Fruit fly (Drosophila melanogaster): Measurements from ENCODE around the gene fd102C.
A peak's percentile ranks its signal among the peaks of the same experiment; 100 is the strongest.

The fd102C gene

DNA sequence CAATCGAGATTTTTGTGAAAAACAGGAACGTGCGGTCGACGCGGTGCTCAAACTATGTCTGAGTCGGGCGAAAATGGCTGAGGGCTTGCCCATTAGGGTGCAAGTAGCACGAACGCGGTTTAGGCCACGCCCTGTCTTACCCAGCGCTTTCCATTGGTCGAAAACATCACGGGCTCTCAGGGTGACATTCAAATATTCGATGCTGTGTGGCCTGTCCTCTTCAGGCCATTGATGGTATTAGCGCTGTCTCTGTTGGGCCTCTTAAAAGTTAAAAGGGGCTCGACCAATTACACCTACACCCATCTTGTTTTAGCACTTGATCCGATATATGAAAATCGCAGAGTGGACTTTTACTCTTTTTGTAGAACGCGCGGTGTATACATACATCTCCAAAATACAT, at the start of gene fd102C:
Gene fd102C, minus strand, starts transcription at position 62 of the 400 bp plus-strand sequence.
- no peak for TF ChIP-seq Rel (GFP tag; optimal IDR thresholded peaks at IDR 0.05)
- no peak for TF ChIP-seq Rel (tag; optimal IDR thresholded peaks at IDR 0.05)

dm6 chr4:879061-879708, 34.9 kb upstream of the fd102C start:
- TF ChIP-seq br (GFP tag; optimal IDR thresholded peaks at IDR 0.05): no peak
- no peak for TF ChIP-seq HLH106 (tag; optimal IDR thresholded peaks at IDR 0.05)
- no peak for TF ChIP-seq h (GFP tag; optimal IDR thresholded peaks at IDR 0.05)
- no peak for TF ChIP-seq pan (optimal IDR thresholded peaks at IDR 0.05)
- no peak for TF ChIP-seq usp (GFP tag; optimal IDR thresholded peaks at IDR 0.05)
- no peak for TF ChIP-seq fru (GFP tag; optimal IDR thresholded peaks at IDR 0.05)
- no peak for TF ChIP-seq Dfd (GFP tag; optimal IDR thresholded peaks at IDR 0.05)
- no peak for TF ChIP-seq Hnf4 (GFP tag; optimal IDR thresholded peaks at IDR 0.05)
- TF ChIP-seq GATAd (GFP tag; optimal IDR thresholded peaks at IDR 0.05): no peak
- TF ChIP-seq dmrt93B (GFP tag; optimal IDR thresholded peaks at IDR 0.05): no peak
- TF ChIP-seq jim (GFP tag; optimal IDR thresholded peaks at IDR 0.05): no peak
- TF ChIP-seq Hr78 (GFP tag; optimal IDR thresholded peaks at IDR 0.05): no peak
- TF ChIP-seq Myc (optimal IDR thresholded peaks at IDR 0.05): no peak

DNA sequence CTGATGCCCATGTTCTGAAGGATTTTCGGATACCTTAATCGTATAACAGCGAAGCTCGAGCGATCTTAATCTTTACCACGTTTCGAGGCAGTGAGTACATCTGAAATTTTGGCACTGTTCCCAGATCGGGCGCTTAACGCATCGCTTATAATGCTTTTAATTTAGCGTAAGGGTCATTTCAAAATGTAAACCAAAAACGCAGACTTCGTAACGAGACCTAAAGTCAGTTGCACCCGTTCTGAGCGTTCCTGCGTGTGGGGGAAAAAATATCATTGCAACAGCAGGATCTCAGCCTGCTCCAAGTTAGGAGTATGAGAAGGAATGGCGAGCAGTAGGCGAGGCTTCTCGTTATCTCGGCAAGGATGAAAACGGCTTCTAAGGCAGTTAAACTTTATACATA, 23.6 kb upstream of the fd102C start:
- TF ChIP-seq psq (GFP tag; optimal IDR thresholded peaks at IDR 0.05) (no peak), tai (GFP tag; optimal IDR thresholded peaks at IDR 0.05) (no peak)

dm6 chr4:866437-867216, 22.3 kb upstream of the fd102C start, which contains the start of gene Gyf:
Gyf (minus strand) TSS chr4:867025.
- TF ChIP-seq sage (GFP tag; optimal IDR thresholded peaks at IDR 0.05) (no peak), Hr78 (GFP tag; optimal IDR thresholded peaks at IDR 0.05) (peak; percentile 92), Vsx2 (GFP tag; optimal IDR thresholded peaks at IDR 0.05; ENCODE audit: partially characterized antibody) (no peak), brk (GFP tag; optimal IDR thresholded peaks at IDR 0.05) (peak; percentile 43), dl (GFP tag; optimal IDR thresholded peaks at IDR 0.05; ENCODE audit: insufficient read depth in 1 of 2, partially characterized antibody in 2 of 2) (no peak), jim (GFP tag; optimal IDR thresholded peaks at IDR 0.05) (no peak), OdsH (GFP tag; optimal IDR thresholded peaks at IDR 0.05) (no peak), CrebA (GFP tag; optimal IDR thresholded peaks at IDR 0.05; ENCODE audit: borderline replicate concordance) (no peak), Mio (GFP tag; optimal IDR thresholded peaks at IDR 0.05) (no peak), Sp1 (GFP tag; optimal IDR thresholded peaks at IDR 0.05) (no peak), Dif (GFP tag; optimal IDR thresholded peaks at IDR 0.05; ENCODE audit: partially characterized antibody) (no peak), dsf (GFP tag; optimal IDR thresholded peaks at IDR 0.05; ENCODE audit: borderline replicate concordance) (no peak), lola (GFP tag; optimal IDR thresholded peaks at IDR 0.05) (no peak), usp (GFP tag; optimal IDR thresholded peaks at IDR 0.05) (no peak), Hnf4 (GFP tag; optimal IDR thresholded peaks at IDR 0.05) (peak; percentile 7), HLH106 (tag; optimal IDR thresholded peaks at IDR 0.05) (no peak), Jra (GFP tag; optimal IDR thresholded peaks at IDR 0.05) (no peak), psq (GFP tag; optimal IDR thresholded peaks at IDR 0.05) (no peak), Dfd (GFP tag; optimal IDR thresholded peaks at IDR 0.05) (no peak), fru (GFP tag; optimal IDR thresholded peaks at IDR 0.05) (no peak), sv (GFP tag; optimal IDR thresholded peaks at IDR 0.05) (no peak), ey (GFP tag; optimal IDR thresholded peaks at IDR 0.05) (no peak), h (GFP tag; optimal IDR thresholded peaks at IDR 0.05) (no peak), tai (GFP tag; optimal IDR thresholded peaks at IDR 0.05) (no peak), CG9705 (GFP tag; optimal IDR thresholded peaks at IDR 0.05) (no peak), foxo (GFP tag; optimal IDR thresholded peaks at IDR 0.05) (no peak), br (GFP tag; optimal IDR thresholded peaks at IDR 0.05) (no peak), GATAd (GFP tag; optimal IDR thresholded peaks at IDR 0.05) (no peak), CG32264 (GFP tag; optimal IDR thresholded peaks at IDR 0.05) (no peak), Abd-B (GFP tag; optimal IDR thresholded peaks at IDR 0.05) (no peak), Hr83 (GFP tag; optimal IDR thresholded peaks at IDR 0.05; ENCODE audit: poor library complexity, severe bottlenecking) (no peak), pan (optimal IDR thresholded peaks at IDR 0.05) (no peak), Myc (optimal IDR thresholded peaks at IDR 0.05) (peak; percentile 41), Rel (GFP tag; optimal IDR thresholded peaks at IDR 0.05) (no peak), Rel (tag; optimal IDR thresholded peaks at IDR 0.05) (no peak), N (GFP tag; optimal IDR thresholded peaks at IDR 0.05) (peak; percentile 98), woc (GFP tag; optimal IDR thresholded peaks at IDR 0.05) (peak; percentile 87)

Data from whole organism, wandering third instar larva.